Worm (Caenorhabditis elegans): ENCODE data around the gene pud-1.1.

DNA sequence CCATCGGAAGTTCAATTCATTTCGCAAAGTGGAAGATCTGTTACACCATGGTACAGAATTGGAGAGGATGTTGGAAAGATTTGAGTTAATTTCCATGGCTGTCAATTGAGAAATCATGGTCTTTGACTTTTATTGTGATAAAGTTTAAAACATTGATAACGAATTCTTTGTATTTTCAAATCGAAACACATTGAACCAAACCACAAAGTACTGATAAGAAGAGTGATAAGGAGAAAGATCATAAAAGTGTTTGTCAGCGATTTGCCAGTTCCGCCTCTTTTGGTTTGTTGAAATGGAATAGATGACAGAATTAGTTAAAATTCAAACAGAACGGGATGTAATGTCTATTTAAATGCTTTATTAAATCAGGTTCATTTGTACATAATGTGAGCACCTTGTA, 3.1 kb upstream of the pud-1.1 start:
- no peak for TF ChIP-seq him-1 (tag; optimal IDR thresholded peaks at IDR 0.05)
- no peak for TF ChIP-seq dao-5 (tag; optimal IDR thresholded peaks at IDR 0.05)

Measured in whole organism, L4/young adult.